Worm (Caenorhabditis elegans): ENCODE measurements around the gene spe-41.

Gene spe-41

ce11 chrIII:3390144-3390543 is 53.9 kb downstream of the spe-41 start (continued):
- TF ChIP-seq ztf-22 (GFP tag; optimal IDR thresholded peaks at IDR 0.05) (no peak), hmg-20 (GFP tag; IDR thresholded peaks at IDR 0.05) (no peak), Y79H2A.3 (GFP tag; conservative IDR thresholded peaks at IDR 0.05) (no peak), him-1 (tag; optimal IDR thresholded peaks at IDR 0.05) (peak; percentile 83), hrde-1 (tag; optimal IDR thresholded peaks at IDR 0.05; ENCODE audit: borderline replicate concordance) (peak; percentile 9), bed-1 (GFP tag; IDR thresholded peaks at IDR 0.05) (no peak), F49E8.2 (tag; optimal IDR thresholded peaks at IDR 0.05; ENCODE audit: insufficient read depth) (peak; percentile 85), athp-1 (tag; optimal IDR thresholded peaks at IDR 0.05) (peak; percentile 62), sdz-38 (tag; optimal IDR thresholded peaks at IDR 0.05) (no peak), mcd-1 (GFP tag; IDR thresholded peaks at IDR 0.05) (peak; percentile 71), xnd-1 (tag; optimal IDR thresholded peaks at IDR 0.05) (peak; percentile 99), ekl-4 (GFP tag; IDR thresholded peaks at IDR 0.05) (0 out of 2 replicates have a peak, but pooled peaks have one; percentile 40), madf-8 (GFP tag; conservative IDR thresholded peaks at IDR 0.05) (peak; percentile 91), Y95B8A.8 (GFP tag; IDR thresholded peaks at IDR 0.05) (0 out of 2 replicates have a peak, but pooled peaks have one; percentile 22), D2030.7 (GFP tag; IDR thresholded peaks at IDR 0.05) (peak; percentile 93)

- TF ChIP-seq Y56A3A.18 (GFP tag; IDR thresholded peaks at IDR 0.05), result no peak
- no peak for TF ChIP-seq zim-3 (tag; optimal IDR thresholded peaks at IDR 0.05)
- peak; percentile 36 for TF ChIP-seq xnd-1 (tag; optimal IDR thresholded peaks at IDR 0.05)
- no peak for TF ChIP-seq aptf-3 (GFP tag; IDR thresholded peaks at IDR 0.05)
- TF ChIP-seq let-607 (tag; optimal IDR thresholded peaks at IDR 0.05), result peak; percentile 19 to 55
- TF ChIP-seq die-1 (tag; optimal IDR thresholded peaks at IDR 0.05), result peak; percentile 46
- TF ChIP-seq sdz-38 (tag; optimal IDR thresholded peaks at IDR 0.05), result no peak
- TF ChIP-seq madf-6 (GFP tag; IDR thresholded peaks at IDR 0.05), result peak; percentile 85
- TF ChIP-seq ceh-40 (GFP tag; IDR thresholded peaks at IDR 0.05), result no peak
- TF ChIP-seq fkh-3 (tag; optimal IDR thresholded peaks at IDR 0.05), result no peak
- peak; percentile 77 for TF ChIP-seq nhr-90 (tag; optimal IDR thresholded peaks at IDR 0.05)
- TF ChIP-seq F10E7.11 (tag; optimal IDR thresholded peaks at IDR 0.05), result no peak
- TF ChIP-seq madf-3 (GFP tag; IDR thresholded peaks at IDR 0.05), result no peak
- TF ChIP-seq nfya-1 (tag; optimal IDR thresholded peaks at IDR 0.05; ENCODE audit: borderline replicate concordance, insufficient read depth), result no peak
- TF ChIP-seq efl-1 (GFP tag; optimal IDR thresholded peaks at IDR 0.05), result no peak
- peak; percentile 3 for TF ChIP-seq F52B5.7 (tag; optimal IDR thresholded peaks at IDR 0.05)
- TF ChIP-seq madf-8 (GFP tag; conservative IDR thresholded peaks at IDR 0.05), result peak; percentile 54
- TF ChIP-seq snpc-1.3 (tag; optimal IDR thresholded peaks at IDR 0.05; ENCODE audit: insufficient read depth), result no peak
- 0 out of 2 replicates have a peak, but pooled peaks have one; percentile 20 for TF ChIP-seq Y53G8AR.9 (GFP tag; conservative IDR thresholded peaks at IDR 0.05)
- TF ChIP-seq hmg-20 (GFP tag; IDR thresholded peaks at IDR 0.05), result no peak
- TF ChIP-seq egl-18 (GFP tag; IDR thresholded peaks at IDR 0.05), result no peak
- no peak for TF ChIP-seq cebp-2 (GFP tag; IDR thresholded peaks at IDR 0.05)
- no peak for TF ChIP-seq rec-8 (tag; optimal IDR thresholded peaks at IDR 0.05)
- 0 out of 2 replicates have a peak, but pooled peaks have one; percentile 29 for TF ChIP-seq K11D2.4 (GFP tag; IDR thresholded peaks at IDR 0.05)
- no peak for TF ChIP-seq gei-17 (GFP tag; optimal IDR thresholded peaks at IDR 0.05)
- no peak for TF ChIP-seq ama-1 (optimal IDR thresholded peaks at IDR 0.05)
- TF ChIP-seq ama-1 (GFP tag; optimal IDR thresholded peaks at IDR 0.05), result peak in 1 of 2 experiments; percentile 74
- no peak for TF ChIP-seq dpl-1 (GFP tag; optimal IDR thresholded peaks at IDR 0.05)
- peak; percentile 30 for TF ChIP-seq B0035.1 (tag; optimal IDR thresholded peaks at IDR 0.05)
- no peak for TF ChIP-seq mel-28 (tag; optimal IDR thresholded peaks at IDR 0.05; ENCODE audit: borderline replicate concordance)
- TF ChIP-seq akir-1 (GFP tag; optimal IDR thresholded peaks at IDR 0.05), result no peak
- no peak for TF ChIP-seq F57C9.4 (tag; optimal IDR thresholded peaks at IDR 0.05)
- no peak for TF ChIP-seq let-526 (GFP tag; IDR thresholded peaks at IDR 0.05)
- TF ChIP-seq pbrm-1 (GFP tag; IDR thresholded peaks at IDR 0.05), result peak; percentile 70; the same call in 1 of the 2 replicates
- peak; percentile 56 for TF ChIP-seq attf-5 (GFP tag; optimal IDR thresholded peaks at IDR 0.05)
Measured at ce11 chrIII:3389426-3390020, 54.5 kb downstream of the spe-41 start, which contains the start of the genes elmd-1 and hecw-1. elmd-1 (plus strand) TSS chrIII:3389919. hecw-1 (minus strand) TSS chrIII:3389970.

Data from whole organism, young adult.